Fruit fly (Drosophila melanogaster) whole organism, embryonic: ENCODE measurements around the gene Hph.
A peak's percentile ranks its signal among the peaks of the same experiment; 100 is the strongest.

ENCODE experiments used
- Abd-B ChIP-seq: fragments of 200-800 bp; sonication (Bioruptor generic); optimal IDR thresholded peaks from 2 replicates; lab custom pipeline; 2018; ENCODE audit warnings: missing biosample characterization, mild to moderate bottlenecking, missing genetic modification characterization, moderate library complexity
- BEAF-32 ChIP-seq: fragments of 200-800 bp; sonication (Bioruptor generic); optimal IDR thresholded peaks from 3 replicates; lab custom pipeline; 2017; ENCODE audit warnings: missing biosample characterization, missing genetic modification characterization, mild to moderate bottlenecking, moderate library complexity, missing genetic modification reagents
- C15 ChIP-seq: fragments of 200-800 bp; sonication (Bioruptor generic); IDR thresholded peaks from 3 replicates; pipeline ENCODE4 v1.3.6; 2022; ENCODE audit warnings: missing biosample characterization, missing genetic modification characterization
- CG11085 ChIP-seq: fragments of 200-800 bp; sonication (Bioruptor generic); IDR thresholded peaks from 2 replicates; pipeline ENCODE4 v1.3.6; 2022; ENCODE audit warnings: missing biosample characterization, missing genetic modification characterization
- CG11695 ChIP-seq: fragments of 200-800 bp; sonication (Bioruptor generic); IDR thresholded peaks from 3 replicates; pipeline ENCODE4 v1.3.6; 2022; ENCODE audit warnings: missing biosample characterization, missing genetic modification characterization
- CG12659 ChIP-seq: fragments of 200-800 bp; sonication (Bioruptor generic); optimal IDR thresholded peaks from 3 replicates; lab custom pipeline; 2017; ENCODE audit warnings: mild to moderate bottlenecking, missing biosample characterization, missing genetic modification reagents, missing genetic modification characterization
- CG17359 ChIP-seq: fragments of 200-800 bp; sonication (Bioruptor generic); optimal IDR thresholded peaks from 3 replicates; lab custom pipeline; 2018; ENCODE audit warnings: missing biosample characterization, mild to moderate bottlenecking, missing genetic modification characterization, moderate library complexity
- CG17912 ChIP-seq: fragments of 200-800 bp; sonication (Bioruptor generic); optimal IDR thresholded peaks from 2 replicates; lab custom pipeline; 2018; ENCODE audit warnings: missing biosample characterization, mild to moderate bottlenecking, missing genetic modification characterization
- CG18764 ChIP-seq: fragments of 200-800 bp; sonication (Bioruptor generic); optimal IDR thresholded peaks from 3 replicates; lab custom pipeline; 2016; ENCODE audit warnings: missing biosample characterization, missing genetic modification characterization
- CG30020 ChIP-seq: fragments of 200-800 bp; optimal IDR thresholded peaks from 2 replicates; lab custom pipeline; 2019; ENCODE audit warnings: missing biosample characterization, mild to moderate bottlenecking, missing genetic modification characterization, moderate library complexity
- CG31224 ChIP-seq: fragments of 200-800 bp; sonication (Bioruptor generic); IDR thresholded peaks from 2 replicates; pipeline ENCODE4 v1.3.6; 2022; ENCODE audit warnings: missing biosample characterization, missing genetic modification characterization
- CG3838 ChIP-seq: fragments of 200-800 bp; sonication (Bioruptor generic); optimal IDR thresholded peaks from 3 replicates; lab custom pipeline; 2016; ENCODE audit warnings: missing biosample characterization, missing genetic modification characterization
- CG4360 ChIP-seq: fragments of 200-800 bp; sonication (Bioruptor generic); IDR thresholded peaks from 2 replicates; pipeline ENCODE4 v1.3.6; 2022; ENCODE audit warnings: missing biosample characterization, missing genetic modification characterization
- CG4820 ChIP-seq: fragments of 200-800 bp; sonication (Bioruptor generic); optimal IDR thresholded peaks from 3 replicates; lab custom pipeline; 2016; ENCODE audit warnings: missing biosample characterization, missing genetic modification characterization
- CG6765 ChIP-seq: fragments of 200-800 bp; sonication (Bioruptor generic); optimal IDR thresholded peaks from 3 replicates; lab custom pipeline; 2017; ENCODE audit warnings: missing biosample characterization, mild to moderate bottlenecking, missing genetic modification characterization
- CG6813 ChIP-seq: fragments of 200-800 bp; sonication (Bioruptor generic); optimal IDR thresholded peaks from 2 replicates; lab custom pipeline; 2017; ENCODE audit warnings: missing biosample characterization, missing genetic modification characterization, mild to moderate bottlenecking, moderate library complexity, missing genetic modification reagents
- CG8281 ChIP-seq: fragments of 200-800 bp; sonication (Bioruptor generic); optimal IDR thresholded peaks from 2 replicates; lab custom pipeline; 2018; ENCODE audit warnings: missing biosample characterization, mild to moderate bottlenecking, missing genetic modification characterization, moderate library complexity
- CG9817 ChIP-seq: fragments of 200-800 bp; sonication (Bioruptor generic); optimal IDR thresholded peaks from 2 replicates; lab custom pipeline; 2018; ENCODE audit warnings: missing biosample characterization, mild to moderate bottlenecking, missing genetic modification characterization, moderate library complexity
- CG9932 ChIP-seq: fragments of 200-800 bp; sonication (Bioruptor generic); IDR thresholded peaks from 2 replicates; pipeline ENCODE4 v1.3.6; 2022; ENCODE audit warnings: missing biosample characterization, missing genetic modification characterization
- Chrac-16 ChIP-seq: fragments of 200-800 bp; sonication (Bioruptor generic); optimal IDR thresholded peaks from 3 replicates; lab custom pipeline; 2016; ENCODE audit warnings: missing biosample characterization, missing genetic modification characterization
- Dll ChIP-seq: fragments of 200-800 bp; sonication (Bioruptor generic); IDR thresholded peaks from 4 replicates; pipeline ENCODE4 v1.3.6; 2022; ENCODE audit warnings: missing biosample characterization, missing genetic modification characterization; ENCODE audit not compliant: partially characterized antibody
- E2f2 ChIP-seq: fragments of 200-800 bp; sonication (Bioruptor generic); IDR thresholded peaks from 2 replicates; pipeline ENCODE4 v1.3.6; 2022; ENCODE audit warnings: missing biosample characterization, missing genetic modification characterization
- Ets97D ChIP-seq: fragments of 200-800 bp; sonication (Bioruptor generic); optimal IDR thresholded peaks from 3 replicates; lab custom pipeline; 2016; ENCODE audit warnings: missing biosample characterization, missing genetic modification characterization
- HHEX ChIP-seq: fragments of 200-800 bp; sonication (Bioruptor generic); optimal IDR thresholded peaks from 3 replicates; lab custom pipeline; 2017; ENCODE audit warnings: missing biosample characterization, mild to moderate bottlenecking, missing genetic modification characterization, missing genetic modification reagents
- MTF-1 ChIP-seq: fragments of 200-800 bp; sonication (Bioruptor generic); optimal IDR thresholded peaks from 2 replicates; lab custom pipeline; 2018; ENCODE audit warnings: missing biosample characterization, mild to moderate bottlenecking, missing genetic modification characterization, borderline replicate concordance
- Mad ChIP-seq: fragments of 200-800 bp; sonication (Bioruptor generic); optimal IDR thresholded peaks from 2 replicates; lab custom pipeline; 2016; ENCODE audit warnings: missing biosample characterization, missing genetic modification characterization
- NFAT ChIP-seq: fragments of 200-800 bp; sonication (Bioruptor generic); IDR thresholded peaks from 2 replicates; pipeline ENCODE4 v1.3.6; 2022; ENCODE audit warnings: missing biosample characterization, missing genetic modification characterization
- Nf-YB ChIP-seq: fragments of 200-800 bp; sonication (Bioruptor generic); optimal IDR thresholded peaks from 3 replicates; lab custom pipeline; 2019; ENCODE audit warnings: missing biosample characterization, mild to moderate bottlenecking, missing genetic modification characterization, moderate library complexity
- Sry-δ ChIP-seq: fragments of 200-800 bp; sonication (Bioruptor generic); optimal IDR thresholded peaks from 2 replicates; lab custom pipeline; 2016; ENCODE audit warnings: missing biosample characterization, missing genetic modification characterization
- Vsx1 ChIP-seq: fragments of 200-800 bp; sonication (Bioruptor generic); optimal IDR thresholded peaks from 2 replicates; lab custom pipeline; 2017; ENCODE audit warnings: missing biosample characterization, mild to moderate bottlenecking, missing genetic modification characterization, missing genetic modification reagents
- bbx ChIP-seq: fragments of 200-800 bp; sonication (Bioruptor generic); IDR thresholded peaks from 2 replicates; pipeline ENCODE4 v1.3.6; 2022; ENCODE audit warnings: missing biosample characterization, missing genetic modification characterization; ENCODE audit not compliant: partially characterized antibody
- bcd ChIP-seq: fragments of 200-800 bp; sonication (Bioruptor generic); optimal IDR thresholded peaks from 2 replicates; lab custom pipeline; 2017; ENCODE audit warnings: missing biosample characterization, mild to moderate bottlenecking, missing genetic modification characterization
- crc ChIP-seq: fragments of 200-800 bp; sonication (Bioruptor generic); optimal IDR thresholded peaks from 2 replicates; lab custom pipeline; 2016; ENCODE audit warnings: missing biosample characterization, missing genetic modification characterization
- dan ChIP-seq: fragments of 200-800 bp; sonication (Bioruptor generic); IDR thresholded peaks from 2 replicates; pipeline ENCODE4 v1.3.6; 2022; ENCODE audit warnings: missing biosample characterization, missing genetic modification characterization
- dmrt99B ChIP-seq: fragments of 200-800 bp; sonication (Bioruptor generic); optimal IDR thresholded peaks from 2 replicates; lab custom pipeline; 2018; ENCODE audit warnings: missing biosample characterization, mild to moderate bottlenecking, missing genetic modification characterization, moderate library complexity
- emc ChIP-seq: fragments of 200-800 bp; sonication (Bioruptor generic); optimal IDR thresholded peaks from 2 replicates; lab custom pipeline; 2016; ENCODE audit warnings: missing biosample characterization, missing genetic modification characterization
- exex ChIP-seq: fragments of 200-800 bp; sonication (Bioruptor generic); optimal IDR thresholded peaks from 4 replicates; lab custom pipeline; 2018; ENCODE audit warnings: missing biosample characterization, mild to moderate bottlenecking, missing genetic modification characterization, moderate library complexity
- fd96Cb ChIP-seq: fragments of 200-800 bp; sonication (Bioruptor generic); optimal IDR thresholded peaks from 2 replicates; lab custom pipeline; 2018; ENCODE audit warnings: missing biosample characterization, mild to moderate bottlenecking, missing genetic modification characterization, moderate library complexity
- gsb-n ChIP-seq: fragments of 200-800 bp; sonication (Bioruptor generic); optimal IDR thresholded peaks from 3 replicates; lab custom pipeline; 2018; ENCODE audit warnings: missing biosample characterization, mild to moderate bottlenecking, missing genetic modification characterization
- kni ChIP-seq: fragments of 200-800 bp; sonication (Bioruptor generic); optimal IDR thresholded peaks from 3 replicates; lab custom pipeline; 2017; ENCODE audit warnings: mild to moderate bottlenecking, missing biosample characterization, missing genetic modification reagents, missing genetic modification characterization
- lab ChIP-seq: fragments of 200-800 bp; sonication (Bioruptor generic); optimal IDR thresholded peaks from 3 replicates; lab custom pipeline; 2017; ENCODE audit warnings: missing biosample characterization, missing genetic modification characterization, mild to moderate bottlenecking, moderate library complexity, missing genetic modification reagents
- nerfin-2 ChIP-seq: fragments of 200-800 bp; sonication (Bioruptor generic); IDR thresholded peaks from 2 replicates; pipeline ENCODE4 v1.3.6; 2022; ENCODE audit warnings: missing biosample characterization, missing genetic modification characterization; ENCODE audit not compliant: partially characterized antibody
- nmo ChIP-seq: fragments of 200-800 bp; sonication (Bioruptor generic); optimal IDR thresholded peaks from 2 replicates; lab custom pipeline; 2018; ENCODE audit warnings: missing biosample characterization, mild to moderate bottlenecking, missing genetic modification characterization, moderate library complexity
- pum ChIP-seq: fragments of 200-800 bp; sonication (Bioruptor generic); optimal IDR thresholded peaks from 2 replicates; lab custom pipeline; 2016; ENCODE audit warnings: missing biosample characterization, missing genetic modification characterization
- salm ChIP-seq: fragments of 200-800 bp; sonication (Bioruptor generic); optimal IDR thresholded peaks from 2 replicates; lab custom pipeline; 2018; ENCODE audit warnings: missing biosample characterization, mild to moderate bottlenecking, missing genetic modification characterization
- schlank ChIP-seq: fragments of 200-800 bp; sonication (Bioruptor generic); optimal IDR thresholded peaks from 2 replicates; lab custom pipeline; 2018; ENCODE audit warnings: missing biosample characterization, mild to moderate bottlenecking, missing genetic modification characterization
- sqz ChIP-seq: fragments of 200-800 bp; sonication (Bioruptor generic); optimal IDR thresholded peaks from 3 replicates; lab custom pipeline; 2018; ENCODE audit warnings: missing biosample characterization, mild to moderate bottlenecking, missing genetic modification characterization
- sug ChIP-seq: fragments of 200-800 bp; optimal IDR thresholded peaks from 2 replicates; lab custom pipeline; 2019; ENCODE audit warnings: missing biosample characterization, mild to moderate bottlenecking, missing genetic modification characterization, moderate library complexity
- twi ChIP-seq: fragments of 200-800 bp; optimal IDR thresholded peaks from 2 replicates; lab custom pipeline; 2019; ENCODE audit warnings: missing biosample characterization, mild to moderate bottlenecking, missing genetic modification characterization, moderate library complexity
- zen ChIP-seq: fragments of 200-800 bp; sonication (Bioruptor generic); optimal IDR thresholded peaks from 3 replicates; lab custom pipeline; 2018; ENCODE audit warnings: missing biosample characterization, mild to moderate bottlenecking, missing genetic modification characterization, moderate library complexity

The Hph gene

dm6 chr3R:5209481-5209880 lies 47.4 kb upstream of the Hph start (continued):
- TF ChIP-seq nerfin-2 (GFP tag; lab: Robert Waterston, UW), result no peak
- no peak for TF ChIP-seq CG18764
- TF ChIP-seq CG9817 (tag; lab: Kevin White, UChicago), result no peak
- TF ChIP-seq HHEX (GFP tag; lab: Kevin White, UChicago), result no peak
- TF ChIP-seq CG12659, result no peak
- peak; percentile 44 for TF ChIP-seq gsb-n (tag; lab: Kevin White, UChicago)
- TF ChIP-seq CG17359 (tag; lab: Kevin White, UChicago), result peak; percentile 66
- TF ChIP-seq kni (GFP tag; lab: Kevin White, UChicago), result no peak
- no peak for TF ChIP-seq sug (tag; lab: Kevin White, UChicago)
- no peak for TF ChIP-seq Dll (GFP tag; lab: Robert Waterston, UW)
- TF ChIP-seq Sry-δ (GFP tag; lab: Kevin White, UChicago), result peak; percentile 1
- no peak for TF ChIP-seq emc (GFP tag; lab: Kevin White, UChicago)
- no peak for TF ChIP-seq Mad (GFP tag; lab: Kevin White, UChicago)
- TF ChIP-seq CG4820 (GFP tag; lab: Kevin White, UChicago), result peak; percentile 44
- no peak for TF ChIP-seq CG6765 (GFP tag; lab: Kevin White, UChicago)
- no peak for TF ChIP-seq exex (tag; lab: Kevin White, UChicago)
- TF ChIP-seq CG4360 (GFP tag; lab: Robert Waterston, UW), result 0 out of 2 replicates have a peak, but pooled peaks have one; percentile 35
- TF ChIP-seq CG9932 (GFP tag; lab: Robert Waterston, UW), result no peak
- TF ChIP-seq pum (GFP tag; lab: Kevin White, UChicago), result peak; percentile 32
- TF ChIP-seq dan (GFP tag; lab: Robert Waterston, UW), result no peak
- no peak for TF ChIP-seq schlank (tag; lab: Kevin White, UChicago)
- TF ChIP-seq twi, result no peak
- TF ChIP-seq lab (GFP tag; lab: Kevin White, UChicago), result no peak
- TF ChIP-seq MTF-1 (GFP tag; lab: Kevin White, UChicago), result no peak
- TF ChIP-seq bbx (GFP tag; lab: Robert Waterston, UW), result no peak
- peak; percentile 68 for TF ChIP-seq dmrt99B (tag; lab: Kevin White, UChicago)
- TF ChIP-seq Chrac-16 (GFP tag; lab: Kevin White, UChicago), result peak; percentile 25
- peak; percentile 66 for TF ChIP-seq fd96Cb
- TF ChIP-seq salm (tag; lab: Kevin White, UChicago), result no peak
- TF ChIP-seq Abd-B (GFP tag; lab: Kevin White, UChicago), result no peak
- TF ChIP-seq CG11695 (GFP tag; lab: Robert Waterston, UW), result peak; percentile 71; the same call in 1 of the 3 replicates
- no peak for TF ChIP-seq CG3838 (GFP tag; lab: Kevin White, UChicago)
- TF ChIP-seq crc (GFP tag; lab: Kevin White, UChicago), result no peak
- TF ChIP-seq CG30020, result no peak
- TF ChIP-seq Ets97D, result no peak
- no peak for TF ChIP-seq NFAT
- TF ChIP-seq CG8281, result no peak
- no peak for TF ChIP-seq C15
- TF ChIP-seq E2f2 (GFP tag; lab: Robert Waterston, UW), result no peak
- TF ChIP-seq sqz (GFP tag; lab: Kevin White, UChicago), result no peak
- TF ChIP-seq zen (tag; lab: Kevin White, UChicago), result peak; percentile 14
- TF ChIP-seq BEAF-32, result no peak
- TF ChIP-seq Nf-YB, result no peak
- TF ChIP-seq CG31224, result no peak
- TF ChIP-seq CG17912 (GFP tag; lab: Kevin White, UChicago), result no peak
- peak; percentile 20 for TF ChIP-seq bcd
- TF ChIP-seq CG6813 (GFP tag; lab: Kevin White, UChicago), result no peak
- TF ChIP-seq CG11085 (GFP tag; lab: Robert Waterston, UW), result no peak
- peak; percentile 40 for TF ChIP-seq nmo (GFP tag; lab: Kevin White, UChicago)
- TF ChIP-seq Vsx1, result no peak
